Fruit fly (Drosophila melanogaster) whole organism, embryonic: Measurements from ENCODE around the gene CG12659.

ENCODE experiments used
- CG11247 ChIP-seq: fragments of 200-800 bp; sonication (Bioruptor generic); IDR thresholded peaks from 2 replicates; pipeline ENCODE4 v1.3.6; 2022; ENCODE audit warnings: missing biosample characterization, missing genetic modification characterization
- CG11560 ChIP-seq: fragments of 200-800 bp; sonication (Bioruptor generic); IDR thresholded peaks from 3 replicates; pipeline ENCODE4 v1.3.6; 2022; ENCODE audit warnings: missing biosample characterization, missing genetic modification characterization
- CG1233 ChIP-seq: fragments of 200-800 bp; sonication (Bioruptor generic); optimal IDR thresholded peaks from 4 replicates; lab custom pipeline; 2018; ENCODE audit warnings: missing biosample characterization, mild to moderate bottlenecking, missing genetic modification characterization
- CG13287 ChIP-seq: fragments of 200-800 bp; sonication (Bioruptor generic); IDR thresholded peaks from 2 replicates; pipeline ENCODE4 v1.3.6; 2022; ENCODE audit warnings: missing biosample characterization, missing genetic modification characterization; ENCODE audit not compliant: partially characterized antibody
- CG13894 ChIP-seq: fragments of 200-800 bp; sonication (Bioruptor generic); optimal IDR thresholded peaks from 3 replicates; lab custom pipeline; 2018; ENCODE audit warnings: missing biosample characterization, mild to moderate bottlenecking, missing genetic modification characterization, moderate library complexity
- CG15696 ChIP-seq: fragments of 200-800 bp; sonication (Bioruptor generic); optimal IDR thresholded peaks from 2 replicates; lab custom pipeline; 2019; ENCODE audit warnings: missing biosample characterization, mild to moderate bottlenecking, missing genetic modification characterization, moderate library complexity
- CG16815 ChIP-seq: fragments of 200-800 bp; sonication (Bioruptor generic); optimal IDR thresholded peaks from 3 replicates; lab custom pipeline; 2017; ENCODE audit warnings: missing biosample characterization, mild to moderate bottlenecking, missing genetic modification characterization
- CG17328 ChIP-seq: fragments of 200-800 bp; sonication (Bioruptor generic); IDR thresholded peaks from 2 replicates; pipeline ENCODE4 v1.3.6; 2022; ENCODE audit warnings: missing biosample characterization, missing genetic modification characterization
- CG1832 ChIP-seq: fragments of 200-800 bp; sonication (Bioruptor generic); optimal IDR thresholded peaks from 2 replicates; lab custom pipeline; 2017; ENCODE audit warnings: missing biosample characterization, mild to moderate bottlenecking, missing genetic modification characterization, inconsistent platforms
- CG2116 ChIP-seq: fragments of 200-800 bp; sonication (Bioruptor generic); optimal IDR thresholded peaks from 3 replicates; lab custom pipeline; 2018; ENCODE audit warnings: missing biosample characterization, mild to moderate bottlenecking, missing genetic modification characterization
- CG3995 ChIP-seq: fragments of 200-800 bp; sonication (Bioruptor generic); optimal IDR thresholded peaks from 3 replicates; lab custom pipeline; 2016; ENCODE audit warnings: missing biosample characterization, missing genetic modification characterization
- CG43689 ChIP-seq: fragments of 200-800 bp; sonication (Bioruptor generic); IDR thresholded peaks from 2 replicates; pipeline ENCODE4 v1.3.6; 2022; ENCODE audit warnings: missing biosample characterization, missing genetic modification characterization
- CG6689 ChIP-seq: fragments of 200-800 bp; sonication (Bioruptor generic); IDR thresholded peaks from 2 replicates; pipeline ENCODE4 v1.3.6; 2022; ENCODE audit warnings: missing biosample characterization, missing genetic modification characterization
- CG7745 ChIP-seq: fragments of 200-800 bp; sonication (Bioruptor generic); optimal IDR thresholded peaks from 2 replicates; lab custom pipeline; 2018; ENCODE audit warnings: missing biosample characterization, mild to moderate bottlenecking, missing genetic modification characterization, moderate library complexity
- CG9215 ChIP-seq: fragments of 200-800 bp; sonication (Bioruptor generic); IDR thresholded peaks from 2 replicates; pipeline ENCODE4 v1.3.6; 2022; ENCODE audit warnings: missing biosample characterization, missing genetic modification characterization
- CkIIα-i1 ChIP-seq: fragments of 200-800 bp; sonication (Bioruptor generic); IDR thresholded peaks from 2 replicates; pipeline ENCODE4 v1.3.6; 2022; ENCODE audit warnings: missing biosample characterization, missing genetic modification characterization
- D ChIP-seq, 2 experiments: fragments of 200-800 bp in 1 of 2; fragments of >200 bp in 1 of 2; sonication (Bioruptor generic) in 1 of 2; optimal IDR thresholded peaks; 2 replicates in 1 of 2; 3 replicates in 1 of 2; lab custom pipeline; 2017; ENCODE audit warnings: mild to moderate bottlenecking in 1 of 2, missing biosample characterization in 1 of 2, missing genetic modification characterization in 1 of 2, missing genetic modification reagents in 1 of 2
- Deaf1 ChIP-seq: fragments of 200-800 bp; optimal IDR thresholded peaks from 3 replicates; lab custom pipeline; 2019; ENCODE audit warnings: missing biosample characterization, mild to moderate bottlenecking, missing genetic modification characterization, moderate library complexity
- Dp ChIP-seq: fragments of 200-800 bp; sonication (Bioruptor generic); optimal IDR thresholded peaks from 2 replicates; lab custom pipeline; 2018; ENCODE audit warnings: missing biosample characterization, mild to moderate bottlenecking, missing genetic modification characterization, moderate library complexity
- Eip74EF ChIP-seq, 2 experiments: fragments of 200-800 bp in 1 of 2; fragments of >200 bp in 1 of 2; sonication (Bioruptor generic) in 1 of 2; optimal IDR thresholded peaks; 2 replicates each; lab custom pipeline; 2017 to 2019; ENCODE audit warnings: missing biosample characterization in 2 of 2, missing genetic modification characterization in 2 of 2, mild to moderate bottlenecking in 1 of 2, moderate library complexity in 1 of 2
- Ets65A ChIP-seq: fragments of 200-800 bp; sonication (Bioruptor generic); peaks from one replicate; lab custom pipeline; 2016; ENCODE audit warnings: missing biosample characterization, missing genetic modification characterization
- HmgD ChIP-seq: fragments of 200-800 bp; sonication (Bioruptor generic); optimal IDR thresholded peaks from 3 replicates; lab custom pipeline; 2016; ENCODE audit warnings: missing biosample characterization, missing genetic modification characterization
- Hmx ChIP-seq: fragments of 200-800 bp; sonication (Bioruptor generic); optimal IDR thresholded peaks from 2 replicates; lab custom pipeline; 2016; ENCODE audit warnings: missing biosample characterization, missing genetic modification characterization
- Hr3 ChIP-seq: fragments of 200-800 bp; sonication (Bioruptor generic); optimal IDR thresholded peaks from 3 replicates; lab custom pipeline; 2016; ENCODE audit warnings: missing biosample characterization, missing genetic modification characterization
- Hsf ChIP-seq: fragments of 200-800 bp; sonication (Bioruptor generic); optimal IDR thresholded peaks from 3 replicates; lab custom pipeline; 2016; ENCODE audit warnings: missing biosample characterization, missing genetic modification characterization
- Kr ChIP-seq: fragments of 200-800 bp; sonication (Bioruptor generic); optimal IDR thresholded peaks from 2 replicates; lab custom pipeline; 2017; ENCODE audit warnings: missing biosample characterization, mild to moderate bottlenecking, missing genetic modification characterization
- Lim3 ChIP-seq: fragments of 200-800 bp; sonication (Bioruptor generic); IDR thresholded peaks from 2 replicates; pipeline ENCODE4 v1.3.6; 2022; ENCODE audit warnings: missing biosample characterization, missing genetic modification characterization
- Max ChIP-seq: fragments of 200-800 bp; sonication (Bioruptor generic); optimal IDR thresholded peaks from 2 replicates; lab custom pipeline; 2016; ENCODE audit warnings: missing biosample characterization, mild to moderate bottlenecking, missing genetic modification characterization
- Mes4 ChIP-seq: fragments of 200-800 bp; sonication (Bioruptor generic); optimal IDR thresholded peaks from 2 replicates; lab custom pipeline; 2016; ENCODE audit warnings: missing biosample characterization, missing genetic modification characterization
- NC2β ChIP-seq: fragments of 200-800 bp; sonication (Bioruptor generic); optimal IDR thresholded peaks from 2 replicates; lab custom pipeline; 2016; ENCODE audit warnings: missing biosample characterization, missing genetic modification characterization
- Taf1 ChIP-seq: fragments of 200-800 bp; sonication (Bioruptor generic); IDR thresholded peaks from 2 replicates; pipeline ENCODE4 v1.3.6; 2022; ENCODE audit warnings: missing biosample characterization, missing genetic modification characterization
- ac ChIP-seq: fragments of 200-800 bp; sonication (Bioruptor generic); optimal IDR thresholded peaks from 3 replicates; lab custom pipeline; 2017; ENCODE audit warnings: missing biosample characterization, mild to moderate bottlenecking, missing genetic modification characterization
- crol ChIP-seq: fragments of 200-800 bp; sonication (Bioruptor generic); IDR thresholded peaks from 2 replicates; pipeline ENCODE4 v1.3.6; 2022; ENCODE audit warnings: missing biosample characterization, missing genetic modification characterization
- dimm ChIP-seq: fragments of 200-800 bp; sonication (Bioruptor generic); IDR thresholded peaks from 2 replicates; pipeline ENCODE4 v1.3.6; 2022; ENCODE audit warnings: missing biosample characterization, missing genetic modification characterization
- fd96Cb ChIP-seq: fragments of 200-800 bp; sonication (Bioruptor generic); optimal IDR thresholded peaks from 2 replicates; lab custom pipeline; 2018; ENCODE audit warnings: missing biosample characterization, mild to moderate bottlenecking, missing genetic modification characterization, moderate library complexity
- grau ChIP-seq: fragments of 200-800 bp; optimal IDR thresholded peaks from 3 replicates; lab custom pipeline; 2019; ENCODE audit warnings: missing biosample characterization, mild to moderate bottlenecking, missing genetic modification characterization, moderate library complexity
- gsb-n ChIP-seq: fragments of 200-800 bp; sonication (Bioruptor generic); optimal IDR thresholded peaks from 3 replicates; lab custom pipeline; 2018; ENCODE audit warnings: missing biosample characterization, mild to moderate bottlenecking, missing genetic modification characterization
- jigr1 ChIP-seq: fragments of 200-800 bp; sonication (Bioruptor generic); IDR thresholded peaks from 3 replicates; pipeline ENCODE4 v1.3.6; 2022; ENCODE audit warnings: missing biosample characterization, missing genetic modification characterization
- jumu ChIP-seq: fragments of 200-800 bp; sonication (Bioruptor generic); optimal IDR thresholded peaks from 3 replicates; lab custom pipeline; 2016; ENCODE audit warnings: missing biosample characterization, missing genetic modification characterization
- kay ChIP-seq: fragments of 200-800 bp; sonication (Bioruptor generic); optimal IDR thresholded peaks from 2 replicates; lab custom pipeline; 2016; ENCODE audit warnings: missing biosample characterization, missing genetic modification characterization
- lilli ChIP-seq: fragments of 200-800 bp; sonication (Bioruptor generic); optimal IDR thresholded peaks from 3 replicates; lab custom pipeline; 2016; ENCODE audit warnings: missing biosample characterization, missing genetic modification characterization
- lmd ChIP-seq: fragments of 200-800 bp; sonication (Bioruptor generic); IDR thresholded peaks from 2 replicates; pipeline ENCODE4 v1.3.6; 2022; ENCODE audit warnings: missing biosample characterization, missing genetic modification characterization
- onecut ChIP-seq: fragments of 200-800 bp; sonication (Bioruptor generic); IDR thresholded peaks from 2 replicates; pipeline ENCODE4 v1.3.6; 2022; ENCODE audit warnings: missing biosample characterization, missing genetic modification characterization
- pros ChIP-seq: fragments of 200-800 bp; sonication (Bioruptor generic); optimal IDR thresholded peaks from 3 replicates; lab custom pipeline; 2019; ENCODE audit warnings: missing biosample characterization, mild to moderate bottlenecking, missing genetic modification characterization, moderate library complexity
- slbo ChIP-seq: fragments of 200-800 bp; sonication (Bioruptor generic); IDR thresholded peaks from 2 replicates; pipeline ENCODE4 v1.3.6; 2022; ENCODE audit warnings: missing biosample characterization, missing genetic modification characterization
- tin ChIP-seq: fragments of 200-800 bp; sonication (Bioruptor generic); optimal IDR thresholded peaks from 3 replicates; lab custom pipeline; 2016; ENCODE audit warnings: missing biosample characterization, missing genetic modification characterization
- tio ChIP-seq: fragments of 200-800 bp; sonication (Bioruptor generic); optimal IDR thresholded peaks from 2 replicates; lab custom pipeline; 2017; ENCODE audit warnings: missing biosample characterization, missing genetic modification characterization, inconsistent platforms
- vvl ChIP-seq: fragments of 200-800 bp; sonication (Bioruptor generic); IDR thresholded peaks from 2 replicates; pipeline ENCODE4 v1.3.6; 2022; ENCODE audit warnings: missing biosample characterization, missing genetic modification characterization
- wek ChIP-seq: fragments of 200-800 bp; sonication (Bioruptor generic); optimal IDR thresholded peaks from 3 replicates; lab custom pipeline; 2018; ENCODE audit warnings: missing biosample characterization, mild to moderate bottlenecking, missing genetic modification characterization, moderate library complexity

Gene CG12659

dm6 chrX:8560087-8560999 is 31.2 kb downstream of the CG12659 start, which contains the start of the genes CG12112 and Trf4-1 (continued):
- TF ChIP-seq CG16815: no peak
- peak; percentile 64; the same call in 1 of the 3 replicates for TF ChIP-seq jigr1 (GFP tag; lab: Robert Waterston, UW)
- no peak for TF ChIP-seq ac
- TF ChIP-seq dimm: no peak
- no peak for TF ChIP-seq lmd (GFP tag; lab: Robert Waterston, UW)
- TF ChIP-seq Hr3 (GFP tag; lab: Kevin White, UChicago): no peak
- peak; percentile 61 for TF ChIP-seq kay (GFP tag; lab: Kevin White, UChicago)
- no peak for TF ChIP-seq CkIIα-i1
- no peak; the same call in 1 of the 2 replicates for TF ChIP-seq vvl
- no peak for TF ChIP-seq wek (GFP tag; lab: Kevin White, UChicago)
- peak; percentile 66 for TF ChIP-seq Ets65A (GFP tag; lab: Kevin White, UChicago)
- 0 out of 2 replicates have a peak, but pooled peaks have one; percentile 38 for TF ChIP-seq slbo
- TF ChIP-seq CG11560 (tag; lab: Robert Waterston, UW): peak; percentile 48; the same call in 2 of the 3 replicates
- peak; percentile 1 for TF ChIP-seq tio (GFP tag; lab: Kevin White, UChicago)
- peak; percentile 31 for TF ChIP-seq lilli (GFP tag; lab: Kevin White, UChicago)
- TF ChIP-seq CG13287 (GFP tag; lab: Robert Waterston, UW): peak; percentile 76
- TF ChIP-seq jumu (GFP tag; lab: Kevin White, UChicago): peak; percentile 14
- peak; percentile 7 for TF ChIP-seq CG15696
- TF ChIP-seq crol: peak; percentile 82
- TF ChIP-seq CG11247 (GFP tag; lab: Robert Waterston, UW): no peak
- peak; percentile 50 for TF ChIP-seq Dp (GFP tag; lab: Kevin White, UChicago)
- no peak for TF ChIP-seq CG43689
- TF ChIP-seq CG7745: no peak
- TF ChIP-seq Hmx (GFP tag; lab: Kevin White, UChicago): no peak
- TF ChIP-seq HmgD: peak; percentile 48
- TF ChIP-seq Eip74EF (GFP tag; optimal IDR thresholded peaks at IDR 0.05; lab: Kevin White, UChicago): no peak
- TF ChIP-seq CG13894 (tag; lab: Kevin White, UChicago): peak; percentile 60
- TF ChIP-seq Max (GFP tag; lab: Kevin White, UChicago): peak; percentile 31
- no peak for TF ChIP-seq Mes4 (GFP tag; lab: Kevin White, UChicago)
- TF ChIP-seq D (optimal IDR thresholded peaks at IDR 0.05; lab: Kevin White, UChicago): peak; percentile 14
- TF ChIP-seq D (GFP tag; optimal IDR thresholded peaks at IDR 0.05; lab: Kevin White, UChicago): no peak
- TF ChIP-seq Lim3 (GFP tag; lab: Robert Waterston, UW): no peak
- TF ChIP-seq CG1233 (GFP tag; lab: Kevin White, UChicago): no peak
- TF ChIP-seq NC2β (GFP tag; lab: Kevin White, UChicago): peak; percentile 29
- TF ChIP-seq Deaf1 (tag; lab: Kevin White, UChicago): peak; percentile 13
- no peak for TF ChIP-seq CG6689 (GFP tag; lab: Robert Waterston, UW)
- no peak for TF ChIP-seq tin
- peak; percentile 19 for TF ChIP-seq Hsf (GFP tag; lab: Kevin White, UChicago)
- TF ChIP-seq CG9215 (GFP tag; lab: Robert Waterston, UW): no peak
- TF ChIP-seq onecut (GFP tag; lab: Robert Waterston, UW): peak; percentile 55
- TF ChIP-seq pros (GFP tag; lab: Kevin White, UChicago): peak; percentile 66
- no peak for TF ChIP-seq CG17328
- TF ChIP-seq gsb-n: no peak
- no peak for TF ChIP-seq Kr
- peak; percentile 83 for TF ChIP-seq CG2116 (GFP tag; lab: Kevin White, UChicago)
- peak; percentile 86 for TF ChIP-seq CG1832
- no peak for TF ChIP-seq fd96Cb (tag; lab: Kevin White, UChicago)
- TF ChIP-seq grau: peak; percentile 38
- TF ChIP-seq CG3995 (GFP tag; lab: Kevin White, UChicago): peak; percentile 68
- TF ChIP-seq Taf1 (GFP tag; lab: Robert Waterston, UW): no peak
